Worm (Caenorhabditis elegans) whole organism, L4 larva: Measurements from ENCODE around the gene W07G1.1.
"Not testable (repeated sequence)": the region's sequence is repeated elsewhere in the genome, so short reads cannot be mapped to it uniquely, and the experiment has no call there.

ENCODE experiments used
- F44E2.7 ChIP-seq: fragments of 200-800 bp; sonication (Bioruptor generic); IDR thresholded peaks from 2 replicates; pipeline ENCODE4 v2.1.2; 2022; ENCODE audit warnings: missing genetic modification characterization, missing compliant biosample characterization
- F49E8.2 ChIP-seq: sonication (generic microtip); optimal IDR thresholded peaks from 2 replicates; lab custom pipeline; 2016; ENCODE audit warnings: missing compliant biosample characterization, mild to moderate bottlenecking, missing genetic modification characterization, borderline replicate concordance
- T26A8.4 ChIP-seq: fragments of 200-800 bp; sonication (Bioruptor generic); IDR thresholded peaks from 2 replicates; pipeline ENCODE4 v1.3.6; 2022; ENCODE audit warnings: missing genetic modification characterization, missing compliant biosample characterization
- Y48G9A.11 ChIP-seq: fragments of 200-800 bp; sonication (Bioruptor generic); IDR thresholded peaks from 2 replicates; pipeline ENCODE4 v1.3.6; 2022; ENCODE audit warnings: missing genetic modification reagents, missing genetic modification characterization, missing compliant biosample characterization
- ZK337.2 ChIP-seq: fragments of 200-800 bp; sonication (Bioruptor generic); IDR thresholded peaks from 2 replicates; pipeline ENCODE4 v1.3.6; 2022; ENCODE audit warnings: missing genetic modification reagents, missing genetic modification characterization, missing compliant biosample characterization
- ceh-20 ChIP-seq: fragments of 200-800 bp; sonication (Bioruptor generic); IDR thresholded peaks from 2 replicates; pipeline ENCODE4 v1.3.6; 2022; ENCODE audit warnings: missing genetic modification reagents, missing genetic modification characterization, missing compliant biosample characterization
- ceh-44 ChIP-seq: fragments of 200-800 bp; sonication (Bioruptor generic); IDR thresholded peaks from 2 replicates; pipeline ENCODE4 v1.3.6; 2022; ENCODE audit warnings: missing genetic modification reagents, missing genetic modification characterization, missing compliant biosample characterization
- ceh-82 ChIP-seq: sonication (generic microtip); optimal IDR thresholded peaks from 2 replicates; lab custom pipeline; 2017; ENCODE audit warnings: missing biosample characterization, missing genetic modification characterization
- ces-1 ChIP-seq: fragments of 150-350 bp; sonication (generic microtip); optimal IDR thresholded peaks from 4 replicates; lab custom pipeline; 2014; ENCODE audit warnings: missing biosample characterization, missing genetic modification reagents, missing genetic modification characterization
- cey-2 ChIP-seq: sonication (generic microtip); optimal IDR thresholded peaks from 3 replicates; lab custom pipeline; 2017; ENCODE audit warnings: missing genetic modification characterization, mild to moderate bottlenecking, missing compliant biosample characterization, antibody characterized with exemption, borderline replicate concordance; ENCODE audit not compliant: insufficient read depth
- ctbp-1 ChIP-seq: fragments of 200-800 bp; sonication (Bioruptor generic); IDR thresholded peaks from 2 replicates; pipeline ENCODE4 v1.3.6; 2022; ENCODE audit warnings: missing genetic modification reagents, missing genetic modification characterization, missing compliant biosample characterization
- daf-16 ChIP-seq, 3 experiments: sonication (generic microtip); optimal IDR thresholded peaks; 2 replicates each; lab custom pipeline; 2016 to 2017; ENCODE audit warnings: missing genetic modification characterization in 3 of 3, missing genetic modification reagents in 3 of 3, mild to moderate bottlenecking in 2 of 3, missing compliant biosample characterization in 2 of 3, missing biosample characterization in 1 of 3, moderate library complexity in 1 of 3
- dmd-6 ChIP-seq: fragments of 200-800 bp; sonication (Bioruptor generic); IDR thresholded peaks from 2 replicates; pipeline ENCODE4 v1.3.6; 2022; ENCODE audit warnings: missing genetic modification reagents, missing genetic modification characterization, missing compliant biosample characterization
- dmd-8 ChIP-seq: fragments of 200-800 bp; sonication (Bioruptor generic); IDR thresholded peaks from 2 replicates; pipeline ENCODE4 v1.3.6; 2022; ENCODE audit warnings: missing genetic modification characterization, missing compliant biosample characterization
- dve-1 ChIP-seq: sonication (generic microtip); optimal IDR thresholded peaks from 2 replicates; lab custom pipeline; 2017; ENCODE audit warnings: antibody characterized with exemption, mild to moderate bottlenecking, missing genetic modification characterization, missing compliant biosample characterization; ENCODE audit not compliant: insufficient read depth
- egl-43 ChIP-seq: fragments of 200-800 bp; sonication (Bioruptor generic); IDR thresholded peaks from 2 replicates; pipeline ENCODE4 v1.3.6; 2022; ENCODE audit warnings: missing genetic modification reagents, missing genetic modification characterization, missing compliant biosample characterization
- hif-1 ChIP-seq, 2 experiments: sonication (generic microtip); optimal IDR thresholded peaks; 2 replicates each; lab custom pipeline; 2016 to 2017; ENCODE audit warnings: missing compliant biosample characterization in 2 of 2, missing genetic modification characterization in 2 of 2, missing genetic modification reagents in 2 of 2, missing genotype in 2 of 2, mild to moderate bottlenecking in 1 of 2
- hlh-11 ChIP-seq: fragments of 200-800 bp; sonication (Bioruptor generic); optimal IDR thresholded peaks from 2 replicates; lab custom pipeline; 2018; ENCODE audit warnings: mild to moderate bottlenecking, missing genetic modification characterization, missing compliant biosample characterization
- lin-13 ChIP-seq: fragments of 150-350 bp; optimal IDR thresholded peaks from 2 replicates; lab custom pipeline; 2014; ENCODE audit warnings: missing biosample characterization, missing genetic modification reagents, missing genetic modification characterization
- lin-38 ChIP-seq: fragments of 200-800 bp; sonication (Bioruptor generic); IDR thresholded peaks from 2 replicates; pipeline ENCODE4 v1.3.6; 2022; ENCODE audit warnings: missing genetic modification reagents, missing genetic modification characterization, missing compliant biosample characterization
- lin-39 ChIP-seq: fragments of 150-350 bp; optimal IDR thresholded peaks from 2 replicates; lab custom pipeline; 2014; ENCODE audit warnings: missing biosample characterization, missing genetic modification reagents, missing genetic modification characterization
- madf-5 ChIP-seq, 2 experiments: fragments of 200-800 bp; sonication (Bioruptor generic); IDR thresholded peaks; 2 replicates each; pipeline ENCODE4 v1.3.6; 2022; ENCODE audit warnings: missing compliant biosample characterization in 2 of 2, missing genetic modification characterization in 2 of 2
- mdl-1 ChIP-seq, 2 experiments: fragments of 150-350 bp in 1 of 2; sonication (generic microtip) in 1 of 2; optimal IDR thresholded peaks; 2 replicates each; lab custom pipeline; 2014 to 2017; ENCODE audit warnings: missing biosample characterization in 2 of 2, missing genetic modification characterization in 2 of 2
- mdt-29 ChIP-seq: fragments of 200-800 bp; sonication (Bioruptor generic); IDR thresholded peaks from 2 replicates; pipeline ENCODE4 v1.3.6; 2022; ENCODE audit warnings: missing genetic modification reagents, missing genetic modification characterization, missing compliant biosample characterization
- mes-2 ChIP-seq: sonication (generic microtip); optimal IDR thresholded peaks from 2 replicates; lab custom pipeline; 2016; ENCODE audit warnings: missing genotype, mild to moderate bottlenecking, missing genetic modification characterization, missing compliant biosample characterization; ENCODE audit not compliant: poor library complexity, severe bottlenecking
- mxl-2 ChIP-seq: fragments of 200-800 bp; sonication (Bioruptor generic); conservative IDR thresholded peaks from 2 replicates; pipeline ENCODE4 v1.3.6; 2022; ENCODE audit warnings: missing genetic modification reagents, missing genetic modification characterization, missing compliant biosample characterization
- nhr-102 ChIP-seq: sonication (generic microtip); optimal IDR thresholded peaks from 2 replicates; lab custom pipeline; 2016; ENCODE audit warnings: mild to moderate bottlenecking, missing genetic modification characterization, moderate library complexity, missing compliant biosample characterization
- nhr-28 ChIP-seq: fragments of 150-350 bp; optimal IDR thresholded peaks from 2 replicates; lab custom pipeline; 2014; ENCODE audit warnings: missing biosample characterization, missing genetic modification characterization
- nhr-42 ChIP-seq: fragments of 200-800 bp; sonication (Bioruptor generic); IDR thresholded peaks from 2 replicates; pipeline ENCODE4 v1.3.6; 2022; ENCODE audit warnings: missing genetic modification characterization, missing compliant biosample characterization
- saeg-2 ChIP-seq: fragments of 200-800 bp; sonication (Bioruptor generic); IDR thresholded peaks from 2 replicates; pipeline ENCODE4 v1.3.6; 2022; ENCODE audit warnings: missing genetic modification reagents, missing genetic modification characterization, missing compliant biosample characterization
- sdz-12 ChIP-seq: fragments of 200-800 bp; sonication (Bioruptor generic); optimal IDR thresholded peaks from 2 replicates; lab custom pipeline; 2018; ENCODE audit warnings: mild to moderate bottlenecking, missing genetic modification characterization, missing compliant biosample characterization
- set-16 ChIP-seq: fragments of 200-800 bp; sonication (Bioruptor generic); IDR thresholded peaks from 2 replicates; pipeline ENCODE4 v1.3.6; 2022; ENCODE audit warnings: missing genetic modification reagents, missing genetic modification characterization, missing compliant biosample characterization
- spr-1 ChIP-seq: sonication (generic microtip); optimal IDR thresholded peaks from 2 replicates; lab custom pipeline; 2016; ENCODE audit warnings: mild to moderate bottlenecking, missing genetic modification characterization, missing compliant biosample characterization
- tag-97 ChIP-seq: fragments of 200-800 bp; sonication (Bioruptor generic); IDR thresholded peaks from 2 replicates; pipeline ENCODE4 v1.3.6; 2022; ENCODE audit warnings: missing genetic modification characterization, missing compliant biosample characterization
- tra-1 ChIP-seq: fragments of 200-800 bp; sonication (Bioruptor generic); IDR thresholded peaks from 2 replicates; pipeline ENCODE4 v1.3.6; 2022; ENCODE audit warnings: missing genetic modification reagents, missing genetic modification characterization, missing compliant biosample characterization
- unc-62 ChIP-seq, 3 experiments: fragments of 150-350 bp in 1 of 3; sonication (generic microtip); optimal IDR thresholded peaks in 2 of 3; peaks in 1 of 3; 1 replicate in 1 of 3; 2 replicates in 2 of 3; lab custom pipeline; 2014 to 2017; ENCODE audit warnings: missing biosample characterization in 3 of 3, missing genetic modification characterization in 3 of 3, missing genetic modification reagents in 3 of 3, missing genotype in 1 of 3
- zip-11 ChIP-seq: fragments of 200-800 bp; sonication (Bioruptor generic); IDR thresholded peaks from 2 replicates; pipeline ENCODE4 v1.3.6; 2022; ENCODE audit warnings: missing genetic modification characterization, missing compliant biosample characterization

The W07G1.1 gene

ce11 chrII:13968007-13968406, 28.6 kb upstream of the W07G1.1 start:
- TF ChIP-seq unc-62 (GFP tag; optimal IDR thresholded peaks at IDR 0.05 in 1 of 2; lab: Kevin White, UChicago), result peak in 1 of 2 experiments; percentile 89
- not testable (repeated sequence) for TF ChIP-seq unc-62 (tag; optimal IDR thresholded peaks at IDR 0.05; lab: Kevin White, UChicago)
- peak; percentile 47; the same call in 1 of the 2 replicates for TF ChIP-seq set-16 (GFP tag; lab: Robert Waterston, UW)
- 0 out of 2 replicates have a peak, but pooled peaks have one; percentile 25 for TF ChIP-seq nhr-42 (GFP tag; lab: Robert Waterston, UW)

DNA sequence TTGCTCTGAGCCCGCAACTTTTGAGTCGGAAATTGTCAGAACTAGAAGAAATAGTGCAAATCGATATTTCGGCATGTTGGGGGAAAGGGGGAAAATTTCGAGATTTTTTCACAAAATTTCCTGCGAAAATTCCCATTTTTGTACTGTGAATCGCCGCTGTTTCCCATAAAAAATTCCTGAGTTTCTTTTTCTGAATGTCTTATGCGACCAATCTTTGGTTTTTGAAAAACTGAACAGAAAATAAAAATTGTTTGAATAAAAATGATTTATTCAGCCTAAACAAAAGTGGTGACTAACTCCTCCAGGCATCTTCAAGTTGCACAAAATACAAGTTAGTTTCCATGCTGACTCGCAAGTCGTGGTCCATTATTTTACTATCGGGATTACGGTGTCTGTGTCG, 26.8 kb upstream of the W07G1.1 start, which contains the start of gene W07G1.7:
Gene W07G1.7, minus strand, starts transcription at position 101 of the 400 bp plus-strand sequence.
- TF ChIP-seq madf-5 (GFP tag; IDR thresholded peaks at IDR 0.05; lab: Robert Waterston, UW) (no peak), nhr-28 (tag; lab: Kevin White, UChicago) (no peak), nhr-102 (tag; lab: Kevin White, UChicago) (no peak), ctbp-1 (GFP tag; lab: Robert Waterston, UW) (no peak)

ce11 chrII:13964325-13964724, 24.9 kb upstream of the W07G1.1 start:
- TF ChIP-seq mxl-2 (GFP tag; lab: Robert Waterston, UW), result no peak
- no peak for TF ChIP-seq zip-11 (GFP tag; lab: Robert Waterston, UW)

DNA sequence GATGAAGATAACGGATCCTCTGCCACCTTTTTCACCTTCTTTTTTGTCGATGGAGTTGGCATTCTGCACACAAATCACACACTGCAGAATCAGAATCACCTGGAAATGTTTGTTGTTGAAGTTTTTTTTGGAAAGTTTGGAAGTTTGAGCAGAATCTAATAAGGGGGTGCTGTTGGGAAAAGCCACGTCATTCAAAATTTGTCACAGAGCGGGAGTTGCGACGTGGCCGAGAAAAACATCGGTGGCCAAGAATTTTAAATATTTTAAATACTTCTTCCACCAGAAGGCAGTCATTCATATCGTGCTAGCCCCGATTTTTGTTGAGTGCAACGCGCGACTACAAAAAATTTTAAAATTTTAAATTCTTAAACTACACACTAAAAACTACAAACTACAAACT, 22.9 kb upstream of the W07G1.1 start, which contains the start of gene rpi-1:
Gene rpi-1, minus strand, starts transcription at position 101 of the 400 bp plus-strand sequence.
- TF ChIP-seq ceh-82 (tag; lab: Kevin White, UChicago) (no peak), mxl-2 (GFP tag; lab: Robert Waterston, UW) (no peak), daf-16 (GFP tag; optimal IDR thresholded peaks at IDR 0.05; lab: Kevin White, UChicago) (no peak), daf-16 (tag; optimal IDR thresholded peaks at IDR 0.05; lab: Kevin White, UChicago) (no peak), sdz-12 (GFP tag; lab: Kevin White, UChicago) (no peak), nhr-102 (tag; lab: Kevin White, UChicago) (no peak), cey-2 (tag; lab: Kevin White, UChicago) (no peak), F49E8.2 (tag; lab: Kevin White, UChicago) (no peak), T26A8.4 (GFP tag; lab: Robert Waterston, UW) (no peak)

DNA sequence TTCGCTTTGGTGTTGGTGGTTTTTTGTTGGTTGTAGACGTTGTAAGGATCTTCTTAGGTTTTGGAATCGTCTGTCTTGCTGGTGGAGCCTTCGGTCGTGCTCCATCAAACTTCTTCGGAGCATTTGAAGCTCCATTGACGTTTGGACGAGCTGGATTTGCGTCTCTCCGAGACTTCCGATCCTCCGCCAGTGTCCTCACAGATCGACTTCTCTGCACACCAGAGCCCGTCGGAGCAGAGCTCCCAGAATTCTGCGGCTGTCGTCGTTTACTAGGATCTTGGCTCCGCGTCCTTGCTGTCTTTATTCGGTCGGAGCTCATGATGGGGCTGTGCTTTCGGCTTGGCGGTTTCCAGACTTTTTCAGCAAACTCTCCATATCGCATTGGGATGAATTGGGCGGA, 22.1 kb upstream of the W07G1.1 start:
- peak; percentile 54; the same call in 1 of the 2 replicates for TF ChIP-seq set-16 (GFP tag; lab: Robert Waterston, UW)
- no peak for TF ChIP-seq Y48G9A.11

ce11 chrII:13958359-13958758, 18.9 kb upstream of the W07G1.1 start:
- no peak for TF ChIP-seq egl-43
- peak; percentile 14 for TF ChIP-seq nhr-102 (tag; lab: Kevin White, UChicago)
- TF ChIP-seq saeg-2 (GFP tag; lab: Robert Waterston, UW), result no peak
- no peak for TF ChIP-seq ces-1 (GFP tag; lab: Kevin White, UChicago)
- TF ChIP-seq tag-97, result no peak
- TF ChIP-seq dmd-8 (GFP tag; lab: Robert Waterston, UW), result no peak
- TF ChIP-seq F44E2.7, result no peak
- TF ChIP-seq dve-1 (tag; lab: Kevin White, UChicago), result peak; percentile 42
- TF ChIP-seq ZK337.2 (GFP tag; lab: Robert Waterston, UW), result no peak
- TF ChIP-seq hlh-11 (tag; lab: Kevin White, UChicago), result peak; percentile 6
- no peak for TF ChIP-seq mdl-1 (tag; optimal IDR thresholded peaks at IDR 0.05; lab: Kevin White, UChicago)
- TF ChIP-seq spr-1 (tag; lab: Kevin White, UChicago), result no peak
- TF ChIP-seq ceh-44 (GFP tag; lab: Robert Waterston, UW), result no peak
- no peak for TF ChIP-seq lin-13
- TF ChIP-seq mdt-29 (GFP tag; lab: Robert Waterston, UW), result no peak
- TF ChIP-seq daf-16 (GFP tag; optimal IDR thresholded peaks at IDR 0.05; lab: Kevin White, UChicago), result no peak
- TF ChIP-seq daf-16 (tag; optimal IDR thresholded peaks at IDR 0.05; lab: Kevin White, UChicago), result peak; percentile 18
- 0 out of 2 replicates have a peak, but pooled peaks have one; percentile 33 for TF ChIP-seq lin-38 (GFP tag; lab: Robert Waterston, UW)
- TF ChIP-seq nhr-28 (tag; lab: Kevin White, UChicago), result no peak
- no peak for TF ChIP-seq hif-1 (tag; optimal IDR thresholded peaks at IDR 0.05; lab: Kevin White, UChicago)
- no peak for TF ChIP-seq lin-39
- TF ChIP-seq ceh-20, result no peak
- TF ChIP-seq mes-2 (tag; lab: Kevin White, UChicago), result no peak
- no peak for TF ChIP-seq set-16 (GFP tag; lab: Robert Waterston, UW)
- TF ChIP-seq dmd-6 (GFP tag; lab: Robert Waterston, UW), result peak; percentile 76; the same call in 1 of the 2 replicates
- TF ChIP-seq tra-1 (GFP tag; lab: Robert Waterston, UW), result no peak
- no peak for TF ChIP-seq unc-62 (GFP tag; optimal IDR thresholded peaks at IDR 0.05 in 1 of 2; lab: Kevin White, UChicago)
- no peak for TF ChIP-seq unc-62 (tag; optimal IDR thresholded peaks at IDR 0.05; lab: Kevin White, UChicago)
